Fruit fly (Drosophila melanogaster) whole organism, prepupa: ENCODE data around the gene Ets97D.

Source experiments
- Ets21C ChIP-seq: fragments of 200-800 bp; sonication (Bioruptor generic); optimal IDR thresholded peaks from 3 replicates; lab custom pipeline; 2016; ENCODE audit warnings: missing biosample characterization, missing genetic modification characterization
- Lpt ChIP-seq: fragments of 200-800 bp; sonication (Bioruptor generic); optimal IDR thresholded peaks from 3 replicates; lab custom pipeline; 2016; ENCODE audit warnings: missing biosample characterization, missing genetic modification characterization
- cyc ChIP-seq: fragments of 200-800 bp; sonication (Bioruptor generic); optimal IDR thresholded peaks from 3 replicates; lab custom pipeline; 2016; ENCODE audit warnings: missing biosample characterization, missing genetic modification characterization
- eg ChIP-seq: fragments of 200-800 bp; sonication (Bioruptor generic); IDR thresholded peaks from 3 replicates; pipeline ENCODE4 v1.3.6; 2022; ENCODE audit warnings: missing biosample characterization, missing genetic modification characterization

DNA sequence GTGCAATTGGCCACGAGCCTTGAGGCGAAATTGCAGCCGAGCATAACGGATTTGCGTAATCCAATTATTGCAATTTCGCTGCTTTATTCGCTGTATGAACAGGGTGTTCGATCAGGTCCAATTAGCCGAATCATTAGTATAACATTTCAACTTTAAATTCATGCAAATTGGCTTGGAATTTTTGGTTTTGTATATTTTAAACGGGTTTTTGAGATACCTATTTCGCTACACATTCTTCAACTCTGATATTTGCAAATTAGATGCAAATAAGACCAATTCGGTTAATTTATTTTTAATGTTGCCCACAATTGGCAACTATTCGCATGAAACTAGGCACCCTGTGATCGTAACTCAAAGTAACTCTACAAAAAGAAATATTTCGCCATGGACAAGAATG, 40.8 kb upstream of the Ets97D start:
- TF ChIP-seq Ets21C (GFP tag; lab: Kevin White, UChicago): peak; percentile 48
- TF ChIP-seq Lpt (GFP tag; lab: Kevin White, UChicago): peak; percentile 89
- peak; percentile 73 for TF ChIP-seq cyc
- peak; percentile 93 for TF ChIP-seq eg (GFP tag; lab: Robert Waterston, UW)
